Worm (Caenorhabditis elegans) whole organism, late embryonic: Measurements from ENCODE around the gene sqv-2.

Source experiments
- ama-1 ChIP-seq: fragments of 150-350 bp; optimal IDR thresholded peaks from 2 replicates; lab custom pipeline; 2014
- ceh-22 ChIP-seq: sonication (generic microtip); optimal IDR thresholded peaks from 2 replicates; lab custom pipeline; 2017; ENCODE audit warnings: missing biosample characterization, missing genetic modification characterization
- ceh-48 ChIP-seq: sonication (generic microtip); optimal IDR thresholded peaks from 2 replicates; lab custom pipeline; 2016; ENCODE audit warnings: missing genetic modification characterization, inconsistent platforms, missing compliant biosample characterization
- ceh-9 ChIP-seq: sonication (generic microtip); optimal IDR thresholded peaks from 2 replicates; lab custom pipeline; 2016; ENCODE audit warnings: mild to moderate bottlenecking, missing genetic modification characterization, inconsistent platforms, missing compliant biosample characterization
- madf-2 ChIP-seq: sonication (generic microtip); optimal IDR thresholded peaks from 2 replicates; lab custom pipeline; 2017; ENCODE audit warnings: missing genetic modification characterization, missing compliant biosample characterization
- nfya-1 ChIP-seq: sonication (generic microtip); optimal IDR thresholded peaks from 2 replicates; lab custom pipeline; 2017; ENCODE audit warnings: missing genetic modification characterization, mild to moderate bottlenecking, missing compliant biosample characterization, antibody characterized with exemption, moderate library complexity
- odd-2 ChIP-seq: sonication (generic microtip); optimal IDR thresholded peaks from 2 replicates; lab custom pipeline; 2017; ENCODE audit warnings: antibody characterized with exemption, mild to moderate bottlenecking, missing genetic modification characterization, missing compliant biosample characterization
- pag-3 ChIP-seq: sonication (generic microtip); optimal IDR thresholded peaks from 2 replicates; lab custom pipeline; 2016; ENCODE audit warnings: missing compliant biosample characterization, missing genetic modification characterization, borderline replicate concordance
- pha-4 ChIP-seq: fragments of 150-350 bp; optimal IDR thresholded peaks from 2 replicates; lab custom pipeline; 2018; ENCODE audit warnings: missing biosample characterization, missing genetic modification reagents, missing genetic modification characterization
- tbx-2 ChIP-seq: sonication (generic microtip); optimal IDR thresholded peaks from 2 replicates; lab custom pipeline; 2016; ENCODE audit warnings: missing genetic modification characterization, missing compliant biosample characterization

ce11 chrII:2854794-2855193, 39.4 kb downstream of the sqv-2 start:
- TF ChIP-seq nfya-1 (tag; lab: Kevin White, UChicago) (no peak), pha-4 (tag; lab: Kevin White, UChicago) (no peak), pag-3 (tag; lab: Kevin White, UChicago) (no peak), tbx-2 (tag; lab: Kevin White, UChicago) (no peak), ceh-48 (tag; lab: Kevin White, UChicago) (no peak), madf-2 (no peak), ceh-22 (tag; lab: Kevin White, UChicago) (no peak), ceh-9 (no peak), odd-2 (no peak), ama-1 (lab: Kevin White, UChicago) (no peak)
